Worm (Caenorhabditis elegans): ENCODE measurements around the gene C13B9.2.

C13B9.2 gene

ce11 chrIII:6625317-6625716 lies 5.3 kb downstream of the C13B9.2 start (continued):
- TF ChIP-seq bed-1 (GFP tag; IDR thresholded peaks at IDR 0.05), result no peak
- peak; percentile 55; the same call in 1 of the 2 replicates for TF ChIP-seq ztf-25 (GFP tag; IDR thresholded peaks at IDR 0.05)
- no peak for TF ChIP-seq pbrm-1 (GFP tag; IDR thresholded peaks at IDR 0.05)
- TF ChIP-seq aptf-2 (GFP tag; conservative IDR thresholded peaks at IDR 0.05), result no peak
- TF ChIP-seq snpc-4 (GFP tag; optimal IDR thresholded peaks at IDR 0.05), result no peak
- TF ChIP-seq snpc-4 (tag; optimal IDR thresholded peaks at IDR 0.05), result peak in 1 of 4 experiments; percentile 80
- peak; percentile 81 for TF ChIP-seq dox-1 (GFP tag; IDR thresholded peaks at IDR 0.05)
- no peak for TF ChIP-seq F49E8.2 (tag; optimal IDR thresholded peaks at IDR 0.05; ENCODE audit: insufficient read depth)
- peak; percentile 40; the same call in 1 of the 2 replicates for TF ChIP-seq D2030.7 (GFP tag; IDR thresholded peaks at IDR 0.05)
- TF ChIP-seq ceh-100 (GFP tag; IDR thresholded peaks at IDR 0.05), result peak; percentile 34; the same call in 1 of the 2 replicates
- no peak for TF ChIP-seq nhr-120 (GFP tag; IDR thresholded peaks at IDR 0.05)
- no peak for TF ChIP-seq lsy-27 (tag; optimal IDR thresholded peaks at IDR 0.05; ENCODE audit: borderline replicate concordance, insufficient read depth)
- no peak for TF ChIP-seq ets-4 (GFP tag; optimal IDR thresholded peaks at IDR 0.05)
- TF ChIP-seq madf-10 (tag; optimal IDR thresholded peaks at IDR 0.05), result no peak
- TF ChIP-seq zim-3 (tag; optimal IDR thresholded peaks at IDR 0.05), result no peak
- peak; percentile 59 for TF ChIP-seq mcd-1 (GFP tag; IDR thresholded peaks at IDR 0.05)
- no peak for TF ChIP-seq F57A8.1 (GFP tag; optimal IDR thresholded peaks at IDR 0.05)
- no peak for TF ChIP-seq F10E7.11 (tag; optimal IDR thresholded peaks at IDR 0.05)
- peak; percentile 77 for TF ChIP-seq F33H1.4 (GFP tag; IDR thresholded peaks at IDR 0.05)
- peak; percentile 20 for TF ChIP-seq unc-130 (GFP tag; optimal IDR thresholded peaks at IDR 0.05)
- peak; percentile 4 for TF ChIP-seq ceh-27 (GFP tag; optimal IDR thresholded peaks at IDR 0.05)
- peak; percentile 12 for TF ChIP-seq ztf-18 (tag; optimal IDR thresholded peaks at IDR 0.05)
- peak; percentile 68 for TF ChIP-seq snpc-3.4 (tag; optimal IDR thresholded peaks at IDR 0.05)
- TF ChIP-seq let-607 (tag; optimal IDR thresholded peaks at IDR 0.05), result peak; percentile 85 to 91
- TF ChIP-seq attf-5 (GFP tag; optimal IDR thresholded peaks at IDR 0.05), result peak; percentile 72
- TF ChIP-seq akir-1 (GFP tag; optimal IDR thresholded peaks at IDR 0.05), result no peak
- no peak for TF ChIP-seq lin-35 (GFP tag; optimal IDR thresholded peaks at IDR 0.05)
- peak; percentile 59 for TF ChIP-seq xnd-1 (tag; optimal IDR thresholded peaks at IDR 0.05)
- TF ChIP-seq F39B2.1 (GFP tag; IDR thresholded peaks at IDR 0.05), result no peak
- TF ChIP-seq snpc-1.3 (tag; optimal IDR thresholded peaks at IDR 0.05; ENCODE audit: insufficient read depth), result no peak
- TF ChIP-seq ceh-91 (GFP tag; IDR thresholded peaks at IDR 0.05), result 0 out of 2 replicates have a peak, but pooled peaks have one; percentile 28
- no peak for TF ChIP-seq ztf-22 (GFP tag; optimal IDR thresholded peaks at IDR 0.05)
- peak; percentile 10 for TF ChIP-seq tbp1 (GFP tag; optimal IDR thresholded peaks at IDR 0.05)
- no peak for TF ChIP-seq cebp-2 (GFP tag; IDR thresholded peaks at IDR 0.05)
- TF ChIP-seq snpc-1.1 (tag; optimal IDR thresholded peaks at IDR 0.05; ENCODE audit: insufficient read depth), result no peak
- TF ChIP-seq ztf-28 (GFP tag; IDR thresholded peaks at IDR 0.05), result 0 out of 2 replicates have a peak, but pooled peaks have one; percentile 61
- no peak for TF ChIP-seq cebp-1 (GFP tag; IDR thresholded peaks at IDR 0.05)
- peak; percentile 36 for TF ChIP-seq cebp-1 (tag; optimal IDR thresholded peaks at IDR 0.05)

ce11 chrIII:6626291-6626690 lies 6.2 kb downstream of the C13B9.2 start:
- TF ChIP-seq ztf-28 (GFP tag; IDR thresholded peaks at IDR 0.05) (0 out of 2 replicates have a peak, but pooled peaks have one; percentile 34), ceh-100 (GFP tag; IDR thresholded peaks at IDR 0.05) (peak; percentile 81), mcd-1 (GFP tag; IDR thresholded peaks at IDR 0.05) (0 out of 2 replicates have a peak, but pooled peaks have one; percentile 20), dox-1 (GFP tag; IDR thresholded peaks at IDR 0.05) (peak; percentile 60), attf-3 (GFP tag; conservative IDR thresholded peaks at IDR 0.05) (0 out of 2 replicates have a peak, but pooled peaks have one; percentile 15), D2030.7 (GFP tag; IDR thresholded peaks at IDR 0.05) (peak; percentile 59), xnd-1 (tag; optimal IDR thresholded peaks at IDR 0.05) (peak; percentile 25), rcor-1 (GFP tag; IDR thresholded peaks at IDR 0.05) (0 out of 2 replicates have a peak, but pooled peaks have one; percentile 12), madf-8 (GFP tag; conservative IDR thresholded peaks at IDR 0.05) (0 out of 2 replicates have a peak, but pooled peaks have one; percentile 11), ztf-25 (GFP tag; IDR thresholded peaks at IDR 0.05) (peak; percentile 61; the same call in 1 of the 2 replicates)
